Worm (Caenorhabditis elegans) whole organism, L1 larva: Measurements from ENCODE around the gene Y51B9A.5.

Experiments used
- C04F5.9 ChIP-seq: sonication (generic microtip); optimal IDR thresholded peaks from 2 replicates; lab custom pipeline; 2016; ENCODE audit warnings: missing genetic modification characterization, missing compliant biosample characterization
- C16A3.4 ChIP-seq: fragments of 150-350 bp; optimal IDR thresholded peaks from 2 replicates; lab custom pipeline; 2014; ENCODE audit warnings: missing biosample characterization, missing genetic modification characterization
- C34B4.2 ChIP-seq: sonication (generic microtip); optimal IDR thresholded peaks from 2 replicates; lab custom pipeline; 2017; ENCODE audit warnings: mild to moderate bottlenecking, missing genetic modification characterization, missing compliant biosample characterization
- F16B12.6 ChIP-seq: fragments of 150-350 bp; optimal IDR thresholded peaks from 2 replicates; lab custom pipeline; 2014; ENCODE audit warnings: missing biosample characterization, missing genetic modification characterization
- ama-1 ChIP-seq: fragments of 150-350 bp; optimal IDR thresholded peaks from 2 replicates; lab custom pipeline; 2014
- blmp-1 ChIP-seq: fragments of 150-350 bp; optimal IDR thresholded peaks from 2 replicates; lab custom pipeline; 2014; ENCODE audit warnings: missing biosample characterization, missing genetic modification characterization
- ceh-82 ChIP-seq, 3 experiments: fragments of 150-350 bp in 1 of 3; sonication (generic microtip) in 2 of 3; optimal IDR thresholded peaks; 2 replicates each; lab custom pipeline; 2014 to 2017; ENCODE audit warnings: missing biosample characterization in 3 of 3, missing genetic modification characterization in 3 of 3
- ceh-88 ChIP-seq: fragments of 200-800 bp; sonication (Bioruptor generic); IDR thresholded peaks from 2 replicates; pipeline ENCODE4 v1.3.6; 2022; ENCODE audit warnings: missing genetic modification characterization, missing compliant biosample characterization
- ceh-90 ChIP-seq: sonication (generic microtip); optimal IDR thresholded peaks from 2 replicates; lab custom pipeline; 2016; ENCODE audit warnings: missing genetic modification characterization, missing compliant biosample characterization
- dpl-1 ChIP-seq, 3 experiments: fragments of 150-350 bp in 2 of 3; sonication (generic microtip) in 1 of 3; optimal IDR thresholded peaks; 2 replicates each; lab custom pipeline; 2014 to 2017; ENCODE audit warnings: missing biosample characterization in 3 of 3, missing genetic modification characterization in 3 of 3, missing genetic modification reagents in 3 of 3
- efl-1 ChIP-seq, 4 experiments: fragments of 150-350 bp; optimal IDR thresholded peaks in 3 of 4; peaks in 1 of 4; 1 replicate in 1 of 4; 2 replicates in 3 of 4; lab custom pipeline; 2014; ENCODE audit warnings: missing biosample characterization in 2 of 4, missing genetic modification characterization in 2 of 4, missing genetic modification reagents in 2 of 4
- efl-3 ChIP-seq: fragments of 200-800 bp; sonication (Bioruptor generic); optimal IDR thresholded peaks from 2 replicates; lab custom pipeline; 2018; ENCODE audit warnings: mild to moderate bottlenecking, missing genetic modification characterization, missing compliant biosample characterization
- egl-13 ChIP-seq: sonication (generic microtip); optimal IDR thresholded peaks from 2 replicates; lab custom pipeline; 2016; ENCODE audit warnings: missing genotype, missing genetic modification reagents, missing genetic modification characterization, missing compliant biosample characterization
- elt-2 ChIP-seq: sonication (generic microtip); optimal IDR thresholded peaks from 2 replicates; lab custom pipeline; 2016; ENCODE audit warnings: missing genetic modification characterization, mild to moderate bottlenecking, inconsistent platforms, missing compliant biosample characterization, missing genetic modification reagents
- fos-1 ChIP-seq: fragments of 150-350 bp; optimal IDR thresholded peaks from 2 replicates; lab custom pipeline; 2014; ENCODE audit warnings: missing biosample characterization, missing genetic modification characterization
- lin-13 ChIP-seq: fragments of 150-350 bp; optimal IDR thresholded peaks from 2 replicates; lab custom pipeline; 2014; ENCODE audit warnings: missing biosample characterization, missing genetic modification reagents, missing genetic modification characterization
- lin-14 ChIP-seq: fragments of 200-800 bp; sonication (Bioruptor generic); optimal IDR thresholded peaks from 2 replicates; lab custom pipeline; 2018; ENCODE audit warnings: mild to moderate bottlenecking, missing genetic modification characterization, moderate library complexity, missing compliant biosample characterization
- lin-15B ChIP-seq: fragments of 150-350 bp; sonication (generic microtip); optimal IDR thresholded peaks from 3 replicates; lab custom pipeline; 2014; ENCODE audit warnings: missing biosample characterization, missing genetic modification characterization
- lin-35 ChIP-seq, 2 experiments: fragments of 150-350 bp; optimal IDR thresholded peaks; 2 replicates each; lab custom pipeline; 2014; ENCODE audit warnings: missing biosample characterization in 2 of 2, missing genetic modification characterization in 2 of 2, missing genetic modification reagents in 2 of 2
- lin-39 ChIP-seq: fragments of 150-350 bp; optimal IDR thresholded peaks from 2 replicates; lab custom pipeline; 2014; ENCODE audit warnings: missing biosample characterization, missing genetic modification reagents, missing genetic modification characterization
- lir-3 ChIP-seq: sonication (generic microtip); optimal IDR thresholded peaks from 2 replicates; lab custom pipeline; 2016; ENCODE audit warnings: mild to moderate bottlenecking, missing genetic modification characterization, moderate library complexity, missing compliant biosample characterization; ENCODE audit not compliant: poor library complexity
- lsy-2 ChIP-seq, 2 experiments: fragments of 150-350 bp; optimal IDR thresholded peaks; 2 replicates each; lab custom pipeline; 2014; ENCODE audit warnings: missing biosample characterization in 2 of 2, missing genetic modification characterization in 2 of 2
- mab-9 ChIP-seq: fragments of 200-800 bp; sonication (Bioruptor generic); IDR thresholded peaks from 2 replicates; pipeline ENCODE4 v1.3.6; 2022; ENCODE audit warnings: missing genetic modification reagents, missing genetic modification characterization, missing compliant biosample characterization
- mdl-1 ChIP-seq, 2 experiments: fragments of 150-350 bp; optimal IDR thresholded peaks; 2 replicates each; lab custom pipeline; 2014 to 2017; ENCODE audit warnings: missing biosample characterization in 2 of 2, missing genetic modification characterization in 2 of 2, inconsistent platforms in 1 of 2
- mef-2 ChIP-seq: fragments of 150-350 bp; optimal IDR thresholded peaks from 2 replicates; lab custom pipeline; 2014; ENCODE audit warnings: missing biosample characterization, missing genetic modification characterization
- mep-1 ChIP-seq: fragments of 150-350 bp; optimal IDR thresholded peaks from 2 replicates; lab custom pipeline; 2014; ENCODE audit warnings: missing biosample characterization, missing genetic modification characterization
- nhr-11 ChIP-seq: fragments of 150-350 bp; optimal IDR thresholded peaks from 2 replicates; lab custom pipeline; 2014; ENCODE audit warnings: missing biosample characterization, missing genetic modification characterization
- nhr-12 ChIP-seq: sonication (generic microtip); optimal IDR thresholded peaks from 2 replicates; lab custom pipeline; 2017; ENCODE audit warnings: missing biosample characterization, missing genetic modification characterization
- nhr-19 ChIP-seq: fragments of 200-800 bp; sonication (Bioruptor generic); conservative IDR thresholded peaks from 2 replicates; pipeline ENCODE4 v1.3.6; 2022; ENCODE audit warnings: missing genetic modification characterization, missing compliant biosample characterization
- nhr-20 ChIP-seq: sonication (generic microtip); optimal IDR thresholded peaks from 2 replicates; lab custom pipeline; 2016; ENCODE audit warnings: mild to moderate bottlenecking, missing genetic modification characterization, missing compliant biosample characterization
- nhr-237 ChIP-seq: fragments of 150-350 bp; optimal IDR thresholded peaks from 2 replicates; lab custom pipeline; 2014; ENCODE audit warnings: missing biosample characterization, missing genetic modification characterization
- nhr-47 ChIP-seq: sonication (generic microtip); optimal IDR thresholded peaks from 2 replicates; lab custom pipeline; 2016; ENCODE audit warnings: mild to moderate bottlenecking, missing genetic modification characterization, moderate library complexity, missing compliant biosample characterization
- nhr-71 ChIP-seq: sonication (generic microtip); optimal IDR thresholded peaks from 2 replicates; lab custom pipeline; 2016; ENCODE audit warnings: mild to moderate bottlenecking, missing genetic modification characterization, moderate library complexity, missing compliant biosample characterization
- nhr-77 ChIP-seq: fragments of 150-350 bp; optimal IDR thresholded peaks from 2 replicates; lab custom pipeline; 2014; ENCODE audit warnings: missing biosample characterization, missing genetic modification characterization
- nhr-84 ChIP-seq: sonication (generic microtip); optimal IDR thresholded peaks from 2 replicates; lab custom pipeline; 2017; ENCODE audit warnings: missing biosample characterization, missing genetic modification characterization
- nhr-85 ChIP-seq: sonication (generic microtip); peaks from one replicate; lab custom pipeline; 2016; ENCODE audit warnings: missing genetic modification characterization, inconsistent platforms, missing compliant biosample characterization
- nhr-90 ChIP-seq: sonication (generic microtip); optimal IDR thresholded peaks from 2 replicates; lab custom pipeline; 2016; ENCODE audit warnings: mild to moderate bottlenecking, missing genetic modification characterization, missing compliant biosample characterization; ENCODE audit not compliant: poor library complexity
- pag-3 ChIP-seq: sonication (generic microtip); optimal IDR thresholded peaks from 2 replicates; lab custom pipeline; 2017; ENCODE audit warnings: missing genetic modification characterization, mild to moderate bottlenecking, missing compliant biosample characterization, antibody characterized with exemption, borderline replicate concordance; ENCODE audit not compliant: insufficient read depth
- pqm-1 ChIP-seq: sonication (generic microtip); optimal IDR thresholded peaks from 3 replicates; lab custom pipeline; 2017; ENCODE audit warnings: missing biosample characterization, missing genetic modification characterization
- rnt-1 ChIP-seq: sonication (generic microtip); optimal IDR thresholded peaks from 2 replicates; lab custom pipeline; 2016; ENCODE audit warnings: mild to moderate bottlenecking, missing genetic modification characterization, moderate library complexity, missing compliant biosample characterization
- skn-1 ChIP-seq: fragments of 150-350 bp; optimal IDR thresholded peaks from 2 replicates; lab custom pipeline; 2014; ENCODE audit warnings: missing biosample characterization, missing genetic modification characterization
- snu-23 ChIP-seq: sonication (generic microtip); optimal IDR thresholded peaks from 2 replicates; lab custom pipeline; 2016; ENCODE audit warnings: missing genetic modification characterization, missing compliant biosample characterization
- sox-4 ChIP-seq: sonication (generic microtip); optimal IDR thresholded peaks from 2 replicates; lab custom pipeline; 2016; ENCODE audit warnings: missing genetic modification characterization, missing compliant biosample characterization
- sptf-1 ChIP-seq: fragments of 150-350 bp; optimal IDR thresholded peaks from 2 replicates; lab custom pipeline; 2014; ENCODE audit warnings: missing biosample characterization, missing genetic modification characterization
- swsn-7 ChIP-seq: sonication (generic microtip); optimal IDR thresholded peaks from 2 replicates; lab custom pipeline; 2016; ENCODE audit warnings: missing genetic modification characterization, missing compliant biosample characterization
- tbx-2 ChIP-seq: sonication (generic microtip); optimal IDR thresholded peaks from 2 replicates; lab custom pipeline; 2016; ENCODE audit warnings: missing genetic modification characterization, missing compliant biosample characterization
- tlp-1 ChIP-seq: fragments of 150-350 bp; optimal IDR thresholded peaks from 2 replicates; lab custom pipeline; 2014; ENCODE audit warnings: missing biosample characterization, missing genetic modification characterization
- unc-130 ChIP-seq: fragments of 150-350 bp; optimal IDR thresholded peaks from 2 replicates; lab custom pipeline; 2017; ENCODE audit warnings: missing biosample characterization, missing genetic modification characterization, inconsistent platforms
- unc-62 ChIP-seq: fragments of 150-350 bp; optimal IDR thresholded peaks from 2 replicates; lab custom pipeline; 2014; ENCODE audit warnings: missing biosample characterization, missing genetic modification reagents, missing genetic modification characterization
- unc-98 ChIP-seq: fragments of 200-800 bp; sonication (Bioruptor generic); IDR thresholded peaks from 2 replicates; pipeline ENCODE4 v1.3.6; 2022; ENCODE audit warnings: missing genetic modification characterization, missing compliant biosample characterization
- xbp-1 ChIP-seq: sonication (generic microtip); optimal IDR thresholded peaks from 2 replicates; lab custom pipeline; 2016; ENCODE audit warnings: missing genetic modification characterization, missing compliant biosample characterization

The Y51B9A.5 gene

ce11 chrII:9403846-9404245 lies at the start of gene Y51B9A.5:
Gene Y51B9A.5 (plus strand): TSS chrII:9404146.
- TF ChIP-seq unc-98 (GFP tag; lab: Robert Waterston, UW), result no peak
- no peak for TF ChIP-seq nhr-12 (tag; lab: Kevin White, UChicago)
- no peak for TF ChIP-seq lsy-2 (tag; optimal IDR thresholded peaks at IDR 0.05; lab: Kevin White, UChicago)
- no peak for TF ChIP-seq C16A3.4 (tag; lab: Kevin White, UChicago)
- TF ChIP-seq tlp-1 (tag; lab: Kevin White, UChicago), result no peak
- no peak for TF ChIP-seq efl-1 (optimal IDR thresholded peaks at IDR 0.05; lab: Kevin White, UChicago)
- no peak for TF ChIP-seq efl-1 (GFP tag; optimal IDR thresholded peaks at IDR 0.05 in 1 of 2; lab: Kevin White, UChicago)

- TF ChIP-seq pqm-1 (tag; lab: Kevin White, UChicago), result no peak
- TF ChIP-seq blmp-1 (tag; lab: Kevin White, UChicago), result peak; percentile 59
- no peak for TF ChIP-seq efl-3 (GFP tag; lab: Kevin White, UChicago)
- TF ChIP-seq rnt-1 (tag; lab: Kevin White, UChicago), result peak; percentile 50
- TF ChIP-seq lin-14 (GFP tag; lab: Kevin White, UChicago), result peak; percentile 91
- no peak for TF ChIP-seq nhr-237 (tag; lab: Kevin White, UChicago)
- peak; percentile 34 for TF ChIP-seq skn-1 (tag; lab: Kevin White, UChicago)
- TF ChIP-seq lin-35 (GFP tag; optimal IDR thresholded peaks at IDR 0.05; lab: Kevin White, UChicago), result peak; percentile 33 to 48
- TF ChIP-seq lin-15B (tag; lab: Kevin White, UChicago), result no peak
- no peak for TF ChIP-seq tlp-1 (tag; lab: Kevin White, UChicago)
- no peak for TF ChIP-seq mab-9 (GFP tag; lab: Robert Waterston, UW)
- TF ChIP-seq nhr-47, result peak; percentile 40
- peak; percentile 12 for TF ChIP-seq C16A3.4 (tag; lab: Kevin White, UChicago)
- TF ChIP-seq unc-130, result peak; percentile 63
- no peak for TF ChIP-seq ceh-90 (tag; lab: Kevin White, UChicago)
- no peak for TF ChIP-seq lin-13 (GFP tag; lab: Kevin White, UChicago)
- no peak for TF ChIP-seq ceh-88 (GFP tag; lab: Robert Waterston, UW)
- peak; percentile 65 for TF ChIP-seq nhr-71 (tag; lab: Kevin White, UChicago)
- peak; percentile 38 for TF ChIP-seq nhr-77
- no peak for TF ChIP-seq fos-1
- peak in 1 of 3 experiments; percentile 8 for TF ChIP-seq ceh-82 (tag; optimal IDR thresholded peaks at IDR 0.05; lab: Kevin White, UChicago)
- TF ChIP-seq nhr-20 (tag; lab: Kevin White, UChicago), result peak; percentile 58
- peak; percentile 25 for TF ChIP-seq mep-1
- TF ChIP-seq swsn-7 (tag; lab: Kevin White, UChicago), result peak; percentile 35
- no peak for TF ChIP-seq C34B4.2
- no peak for TF ChIP-seq sox-4 (tag; lab: Kevin White, UChicago)
- no peak for TF ChIP-seq mef-2 (tag; lab: Kevin White, UChicago)
- TF ChIP-seq nhr-11 (tag; lab: Kevin White, UChicago), result no peak
- no peak for TF ChIP-seq F16B12.6 (tag; lab: Kevin White, UChicago)
- peak; percentile 47 to 49 for TF ChIP-seq efl-1 (optimal IDR thresholded peaks at IDR 0.05; lab: Kevin White, UChicago)
- peak; percentile 11 to 89 for TF ChIP-seq efl-1 (GFP tag; optimal IDR thresholded peaks at IDR 0.05 in 1 of 2; lab: Kevin White, UChicago)
- TF ChIP-seq snu-23 (GFP tag; lab: Kevin White, UChicago), result peak; percentile 69
- TF ChIP-seq lir-3 (tag; lab: Kevin White, UChicago), result no peak
- no peak for TF ChIP-seq ama-1 (lab: Kevin White, UChicago)
- TF ChIP-seq C04F5.9 (tag; lab: Kevin White, UChicago), result no peak
- peak; percentile 5 for TF ChIP-seq tbx-2 (tag; lab: Kevin White, UChicago)
- TF ChIP-seq sptf-1, result no peak
- TF ChIP-seq xbp-1 (tag; lab: Kevin White, UChicago), result peak; percentile 4
- TF ChIP-seq nhr-84, result no peak
- peak in 1 of 2 experiments; percentile 60 for TF ChIP-seq mdl-1 (tag; optimal IDR thresholded peaks at IDR 0.05; lab: Kevin White, UChicago)
- TF ChIP-seq nhr-85 (tag; lab: Kevin White, UChicago), result peak; percentile 79
- TF ChIP-seq pag-3, result no peak
- no peak for TF ChIP-seq egl-13 (tag; lab: Kevin White, UChicago)
- peak in 2 of 3 experiments; percentile 17 to 35 for TF ChIP-seq dpl-1 (GFP tag; optimal IDR thresholded peaks at IDR 0.05; lab: Kevin White, UChicago)
- TF ChIP-seq nhr-19, result peak; percentile 50
- TF ChIP-seq lin-39 (tag; lab: Kevin White, UChicago), result no peak
- TF ChIP-seq nhr-90, result peak; percentile 3
- no peak for TF ChIP-seq elt-2 (tag; lab: Kevin White, UChicago)
- no peak for TF ChIP-seq unc-62 (GFP tag; lab: Kevin White, UChicago)
These were observed 47.2 kb upstream of the Y51B9A.5 start for ce11 chrII:9356723-9357122.
